Fruit fly (Drosophila melanogaster) Kc167 (cell line): ENCODE measurements around the gene Iyd.
"Not testable (repeated sequence)": the region's sequence is repeated elsewhere in the genome, so short reads cannot be mapped to it uniquely, and the experiment has no call there.

Experiments used
- Myc ChIP-seq: fragments of >200 bp; optimal IDR thresholded peaks from 2 replicates; lab custom pipeline; 2017; ENCODE audit warnings: missing external identifiers
- Sin3A ChIP-seq: fragments of >200 bp; optimal IDR thresholded peaks from 2 replicates; lab custom pipeline; 2018; ENCODE audit warnings: missing external identifiers
- h ChIP-seq: fragments of >200 bp; optimal IDR thresholded peaks from 3 replicates; lab custom pipeline; 2018; ENCODE audit warnings: missing external identifiers
- insv ChIP-seq: fragments of >200 bp; optimal IDR thresholded peaks from 3 replicates; lab custom pipeline; 2018; ENCODE audit warnings: missing external identifiers
- psq ChIP-seq: fragments of >200 bp; optimal IDR thresholded peaks from 2 replicates; lab custom pipeline; 2017; ENCODE audit warnings: missing external identifiers
- ttk ChIP-seq: sonication (Bioruptor generic); optimal IDR thresholded peaks from 2 replicates; lab custom pipeline; 2017; ENCODE audit warnings: missing external identifiers

Gene Iyd

dm6 chr3L:11096195-11096908, at the start of gene Iyd, which contains the start of the genes CG46439 and CG33947:
TSS of gene Iyd (minus strand) at chr3L:11096245.
TSS of gene CG46439 (minus strand) at chr3L:11096245.
TSS of gene CG33947 (plus strand) at chr3L:11096496.
- no peak for TF ChIP-seq ttk
- TF ChIP-seq Sin3A (lab: Kevin White, UChicago), result no peak

dm6 chr3L:11145065-11145464, 49.0 kb upstream of the Iyd start:
- TF ChIP-seq ttk (no peak), insv (lab: Kevin White, UChicago) (no peak), Myc (lab: Kevin White, UChicago) (no peak), psq (lab: Kevin White, UChicago) (no peak), h (lab: Kevin White, UChicago) (no peak), Sin3A (lab: Kevin White, UChicago) (no peak)

- TF ChIP-seq h (lab: Kevin White, UChicago), result no peak
Observed at dm6 chr3L:11138862-11139261, 42.8 kb upstream of the Iyd start.

- TF ChIP-seq h (lab: Kevin White, UChicago) (no peak), Sin3A (lab: Kevin White, UChicago) (no peak), insv (lab: Kevin White, UChicago) (no peak), psq (lab: Kevin White, UChicago) (no peak), Myc (lab: Kevin White, UChicago) (no peak), ttk (no peak)
Observed at dm6 chr3L:11136349-11136748, 40.3 kb upstream of the Iyd start.

- TF ChIP-seq h (lab: Kevin White, UChicago), result no peak
- no peak for TF ChIP-seq Myc (lab: Kevin White, UChicago)
- no peak for TF ChIP-seq psq (lab: Kevin White, UChicago)
- no peak for TF ChIP-seq insv (lab: Kevin White, UChicago)
- no peak for TF ChIP-seq Sin3A (lab: Kevin White, UChicago)
- TF ChIP-seq ttk, result no peak
Observed at dm6 chr3L:11135846-11136245, 39.8 kb upstream of the Iyd start, which contains the start of gene IRSp53. TSS of gene IRSp53 (plus strand) at chr3L:11136049.

- TF ChIP-seq insv, h, Sin3A (lab: Kevin White, UChicago): not testable (repeated sequence)
Observed at dm6 chr3L:11134886-11135285, 38.8 kb upstream of the Iyd start, which contains the start of gene CG14143. TSS of gene CG14143 (plus strand) at chr3L:11134987.

dm6 chr3L:11132055-11132454, 36.0 kb upstream of the Iyd start, which contains the start of gene CG32074:
TSS of gene CG32074 (minus strand) at chr3L:11132322.
- TF ChIP-seq Sin3A (lab: Kevin White, UChicago); insv (lab: Kevin White, UChicago); ttk: not testable (repeated sequence)

dm6 chr3L:11130535-11130934, 34.5 kb upstream of the Iyd start, which contains the start of gene nol:
TSS of gene nol (plus strand) at chr3L:11130835.
- TF ChIP-seq Sin3A (lab: Kevin White, UChicago), result no peak
- no peak for TF ChIP-seq insv (lab: Kevin White, UChicago)
- TF ChIP-seq ttk, result no peak
- TF ChIP-seq h (lab: Kevin White, UChicago), result no peak
- TF ChIP-seq psq (lab: Kevin White, UChicago), result no peak
- TF ChIP-seq Myc (lab: Kevin White, UChicago), result no peak

- no peak for TF ChIP-seq ttk
- TF ChIP-seq psq (lab: Kevin White, UChicago), result no peak
- TF ChIP-seq Myc (lab: Kevin White, UChicago), result no peak
- TF ChIP-seq h (lab: Kevin White, UChicago), result no peak
- TF ChIP-seq Sin3A (lab: Kevin White, UChicago), result no peak
- no peak for TF ChIP-seq insv (lab: Kevin White, UChicago)
Observed at dm6 chr3L:11125636-11126532, 29.8 kb upstream of the Iyd start.

dm6 chr3L:11124841-11125240, 28.8 kb upstream of the Iyd start:
- TF ChIP-seq h (lab: Kevin White, UChicago) (no peak), Sin3A (lab: Kevin White, UChicago) (no peak), insv (lab: Kevin White, UChicago) (no peak), Myc (lab: Kevin White, UChicago) (no peak), psq (lab: Kevin White, UChicago) (no peak), ttk (no peak)

dm6 chr3L:11124439-11124838, 28.4 kb upstream of the Iyd start:
- TF ChIP-seq psq (lab: Kevin White, UChicago), result no peak
- no peak for TF ChIP-seq insv (lab: Kevin White, UChicago)
- no peak for TF ChIP-seq Sin3A (lab: Kevin White, UChicago)
- no peak for TF ChIP-seq ttk
- TF ChIP-seq h (lab: Kevin White, UChicago), result no peak
- no peak for TF ChIP-seq Myc (lab: Kevin White, UChicago)
